Fruit fly (Drosophila melanogaster): ENCODE data around the gene CG13989.

The CG13989 gene

dm6 chr2L:6178740-6179633 is 18.8 kb downstream of the CG13989 start, which contains the start of gene smal:
Gene smal (plus strand): TSS chr2L:6179133.
- TF ChIP-seq CG8478 (optimal IDR thresholded peaks at IDR 0.05) (no peak), CTCF (optimal IDR thresholded peaks at IDR 0.05) (peak in 1 of 2 experiments; percentile 4)

dm6 chr2L:6179990-6180389 is 19.8 kb downstream of the CG13989 start:
- TF ChIP-seq CTCF (optimal IDR thresholded peaks at IDR 0.05) (no peak), CG8478 (optimal IDR thresholded peaks at IDR 0.05) (no peak)

dm6 chr2L:6186356-6186755 is 26.2 kb downstream of the CG13989 start:
- TF ChIP-seq CG8478 (optimal IDR thresholded peaks at IDR 0.05) (no peak), CTCF (optimal IDR thresholded peaks at IDR 0.05) (no peak)

dm6 chr2L:6193004-6193566 is 32.9 kb downstream of the CG13989 start:
- TF ChIP-seq CG8478 (optimal IDR thresholded peaks at IDR 0.05), result no peak
- no peak for TF ChIP-seq CTCF (optimal IDR thresholded peaks at IDR 0.05)

dm6 chr2L:6194054-6194453 is 33.9 kb downstream of the CG13989 start:
- TF ChIP-seq CTCF (optimal IDR thresholded peaks at IDR 0.05), result no peak
- no peak for TF ChIP-seq CG8478 (optimal IDR thresholded peaks at IDR 0.05)

dm6 chr2L:6197773-6198172 is 37.6 kb downstream of the CG13989 start:
- TF ChIP-seq CTCF (optimal IDR thresholded peaks at IDR 0.05), result no peak
- TF ChIP-seq CG8478 (optimal IDR thresholded peaks at IDR 0.05), result no peak

- no peak for TF ChIP-seq CG8478 (optimal IDR thresholded peaks at IDR 0.05)
- no peak for TF ChIP-seq CTCF (optimal IDR thresholded peaks at IDR 0.05)
Observed at dm6 chr2L:6198822-6199221, 38.6 kb downstream of the CG13989 start.

DNA sequence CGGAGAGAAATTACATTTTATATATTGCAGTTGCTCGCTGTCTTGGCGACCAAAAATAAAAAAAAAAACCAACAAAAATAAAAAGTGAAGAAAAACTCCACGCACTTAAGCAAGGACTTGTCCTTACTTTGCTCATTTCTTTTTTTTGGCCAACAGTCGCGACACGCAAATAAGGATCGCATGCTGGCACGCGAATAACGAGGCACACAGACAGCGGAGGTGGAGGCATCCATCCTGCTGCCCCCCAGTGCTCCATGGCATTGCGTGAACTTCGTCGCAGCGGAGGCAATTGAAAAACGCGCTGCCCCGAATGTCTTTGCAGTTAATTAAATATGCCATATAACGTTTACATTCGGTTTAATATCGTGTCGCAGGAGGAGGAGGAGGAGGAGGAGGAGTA is 39.3 kb downstream of the CG13989 start:
- no peak for TF ChIP-seq CG8478 (optimal IDR thresholded peaks at IDR 0.05)
- TF ChIP-seq CTCF (optimal IDR thresholded peaks at IDR 0.05), result no peak

DNA sequence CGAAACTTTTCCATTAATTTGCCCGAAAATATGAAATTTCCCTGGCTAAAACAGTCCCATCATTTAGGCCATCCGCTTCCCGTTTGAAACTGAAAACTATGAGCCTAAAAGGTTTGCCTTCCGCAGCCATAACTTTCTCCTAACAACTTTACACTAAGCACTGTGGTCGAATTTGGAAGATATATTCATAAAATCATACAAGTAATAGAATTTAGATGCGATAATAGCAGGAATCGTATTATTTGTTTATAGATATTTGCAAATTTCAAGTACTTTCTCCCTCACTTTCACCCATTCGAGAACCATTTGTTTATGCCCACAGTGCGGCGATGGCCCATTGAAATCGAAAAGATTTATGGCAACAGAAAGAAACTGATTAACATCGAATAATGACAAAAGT is 41.3 kb downstream of the CG13989 start:
- TF ChIP-seq CG8478 (optimal IDR thresholded peaks at IDR 0.05) (no peak), CTCF (optimal IDR thresholded peaks at IDR 0.05) (no peak)

DNA sequence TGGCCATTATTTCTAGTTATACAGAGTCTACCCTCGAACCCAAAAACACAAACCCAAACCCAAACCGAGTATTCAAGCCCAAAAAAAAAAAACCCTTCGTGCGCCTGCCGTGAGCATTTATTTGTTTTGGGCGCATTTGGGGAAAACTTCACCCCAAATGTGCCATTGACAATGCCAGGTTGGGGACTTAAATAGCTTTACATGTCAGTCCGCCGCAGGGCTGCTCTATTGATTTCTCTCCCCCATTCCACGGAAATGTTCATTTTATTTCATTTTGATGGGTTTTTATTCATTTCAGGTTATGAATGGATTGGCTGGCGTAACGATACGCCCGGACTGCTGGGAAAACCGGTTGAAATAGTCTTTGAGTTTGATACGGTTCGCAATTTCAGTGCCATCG is 42.7 kb downstream of the CG13989 start:
- no peak for TF ChIP-seq CTCF (optimal IDR thresholded peaks at IDR 0.05)
- TF ChIP-seq CG8478 (optimal IDR thresholded peaks at IDR 0.05), result no peak

- TF ChIP-seq CTCF (optimal IDR thresholded peaks at IDR 0.05), result no peak
- TF ChIP-seq CG8478 (optimal IDR thresholded peaks at IDR 0.05), result no peak
Observed at dm6 chr2L:6204624-6205303, 44.6 kb downstream of the CG13989 start.

dm6 chr2L:6210818-6211217 is 50.6 kb downstream of the CG13989 start:
- TF ChIP-seq CTCF (optimal IDR thresholded peaks at IDR 0.05), result no peak
- no peak for TF ChIP-seq CG8478 (optimal IDR thresholded peaks at IDR 0.05)
